Fruit fly (Drosophila melanogaster): ENCODE data around the gene CG17202.

- TF ChIP-seq CG6792 (GFP tag; optimal IDR thresholded peaks at IDR 0.05) (no peak), CG6854 (GFP tag; optimal IDR thresholded peaks at IDR 0.05) (peak; percentile 51), CG6276 (GFP tag; optimal IDR thresholded peaks at IDR 0.05) (no peak), CG1621 (tag; optimal IDR thresholded peaks at IDR 0.05) (no peak), dac (GFP tag; optimal IDR thresholded peaks at IDR 0.05) (no peak), CG32006 (GFP tag; optimal IDR thresholded peaks at IDR 0.05) (no peak), Smox (GFP tag; optimal IDR thresholded peaks at IDR 0.05) (no peak), CG31627 (GFP tag; optimal IDR thresholded peaks at IDR 0.05) (no peak), Sox15 (GFP tag; optimal IDR thresholded peaks at IDR 0.05) (no peak), CG7368 (GFP tag; optimal IDR thresholded peaks at IDR 0.05) (no peak), cyc (GFP tag; optimal IDR thresholded peaks at IDR 0.05) (no peak), CG6808 (GFP tag; optimal IDR thresholded peaks at IDR 0.05) (no peak), Eip78C (GFP tag) (no peak)
These were observed 9.2 kb upstream of the CG17202 start, which contains the start of the genes Dip-C and pps for dm6 chr3R:12413274-12413958.

Measured in whole organism, prepupa.